Worm (Caenorhabditis elegans): ENCODE results near the gene srlf-28.

DNA sequence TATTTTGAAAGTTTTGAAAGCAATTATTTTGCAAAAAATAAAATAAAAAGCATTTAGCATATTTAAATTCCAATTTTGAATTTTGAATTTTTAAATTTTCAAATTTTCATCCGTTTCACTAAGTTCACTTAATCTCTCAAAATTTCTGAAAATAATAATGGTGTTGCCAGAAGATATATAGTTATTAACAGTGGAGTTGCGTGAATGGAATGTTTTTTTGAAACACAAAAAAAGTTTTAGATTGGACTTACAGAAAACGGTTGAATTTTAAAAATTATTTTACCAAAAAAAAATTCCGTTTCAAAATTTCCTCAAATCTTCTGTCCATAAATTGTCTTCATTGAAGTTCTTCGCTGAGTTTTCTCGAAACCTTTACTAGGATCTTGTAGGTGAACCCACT is 47.6 kb upstream of the srlf-28 start:
- no peak for TF ChIP-seq lin-40 (tag; optimal IDR thresholded peaks at IDR 0.05)
- TF ChIP-seq gei-17 (GFP tag; optimal IDR thresholded peaks at IDR 0.05) = no peak
- TF ChIP-seq ztf-22 (GFP tag; optimal IDR thresholded peaks at IDR 0.05) = no peak
- TF ChIP-seq bed-2 (GFP tag; IDR thresholded peaks at IDR 0.05) = no peak
- TF ChIP-seq ceh-27 (GFP tag; optimal IDR thresholded peaks at IDR 0.05) = no peak
- no peak for TF ChIP-seq B0261.1 (tag; optimal IDR thresholded peaks at IDR 0.05)
- no peak for TF ChIP-seq nfya-1 (tag; optimal IDR thresholded peaks at IDR 0.05; ENCODE audit: borderline replicate concordance, insufficient read depth)
- no peak for TF ChIP-seq lsl-1 (GFP tag; optimal IDR thresholded peaks at IDR 0.05)
- no peak for TF ChIP-seq ama-1 (optimal IDR thresholded peaks at IDR 0.05)
- TF ChIP-seq ama-1 (GFP tag; optimal IDR thresholded peaks at IDR 0.05) = no peak
- TF ChIP-seq dox-1 (GFP tag; IDR thresholded peaks at IDR 0.05) = no peak
- no peak for TF ChIP-seq lag-1 (GFP tag; IDR thresholded peaks at IDR 0.05)
- no peak for TF ChIP-seq ceh-58 (GFP tag; IDR thresholded peaks at IDR 0.05)
- TF ChIP-seq ceh-79 (tag; optimal IDR thresholded peaks at IDR 0.05) = no peak
